Worm (Caenorhabditis elegans): ENCODE results near the gene C32D5.12.
A peak's percentile ranks its signal among the peaks of the same experiment; 100 is the strongest.

The C32D5.12 gene

ce11 chrII:6365237-6365815 lies 6.5 kb upstream of the C32D5.12 start, which contains the start of the genes ani-2 and clec-88:
Gene ani-2 (minus strand): TSS chrII:6365367.
Gene clec-88 (plus strand): TSS chrII:6365722.
- TF ChIP-seq mdl-1 (tag; optimal IDR thresholded peaks at IDR 0.05) (no peak), nhr-43 (tag; optimal IDR thresholded peaks at IDR 0.05; ENCODE audit: poor library complexity, severe bottlenecking) (no peak), fos-1 (tag; optimal IDR thresholded peaks at IDR 0.05) (no peak), jun-1 (tag; optimal IDR thresholded peaks at IDR 0.05) (no peak), elt-1 (tag; optimal IDR thresholded peaks at IDR 0.05) (no peak), ztf-11 (tag; optimal IDR thresholded peaks at IDR 0.05) (no peak), nhr-23 (tag; optimal IDR thresholded peaks at IDR 0.05) (no peak), ceh-82 (tag; optimal IDR thresholded peaks at IDR 0.05) (no peak), mml-1 (tag; optimal IDR thresholded peaks at IDR 0.05) (no peak), elt-2 (tag; optimal IDR thresholded peaks at IDR 0.05) (no peak), daf-12 (tag; optimal IDR thresholded peaks at IDR 0.05) (no peak), ceh-16 (tag; optimal IDR thresholded peaks at IDR 0.05) (no peak), eor-1 (tag; optimal IDR thresholded peaks at IDR 0.05) (no peak)

- no peak for TF ChIP-seq nhr-12 (tag; optimal IDR thresholded peaks at IDR 0.05)
- peak; percentile 76 for TF ChIP-seq lin-15B (tag; optimal IDR thresholded peaks at IDR 0.05)
- TF ChIP-seq nhr-23 (tag; optimal IDR thresholded peaks at IDR 0.05) = peak; percentile 71
- no peak for TF ChIP-seq elt-3 (tag; optimal IDR thresholded peaks at IDR 0.05)
- peak; percentile 78 for TF ChIP-seq snpc-4 (tag; optimal IDR thresholded peaks at IDR 0.05)
- TF ChIP-seq jun-1 (tag; optimal IDR thresholded peaks at IDR 0.05) = no peak
- peak; percentile 43 for TF ChIP-seq lsy-12 (tag; optimal IDR thresholded peaks at IDR 0.05)
- peak; percentile 13 for TF ChIP-seq ama-1 (optimal IDR thresholded peaks at IDR 0.05)
- no peak for TF ChIP-seq sea-2 (GFP tag; optimal IDR thresholded peaks at IDR 0.05)
- no peak for TF ChIP-seq elt-1 (tag; optimal IDR thresholded peaks at IDR 0.05)
- no peak for TF ChIP-seq pqm-1 (tag; optimal IDR thresholded peaks at IDR 0.05)
- peak; percentile 40 for TF ChIP-seq elt-2 (tag; optimal IDR thresholded peaks at IDR 0.05)
- peak; percentile 21 for TF ChIP-seq ceh-28 (tag; optimal IDR thresholded peaks at IDR 0.05)
- TF ChIP-seq nhr-11 (tag; optimal IDR thresholded peaks at IDR 0.05) = no peak
- TF ChIP-seq hmg-11 (tag; optimal IDR thresholded peaks at IDR 0.05) = peak; percentile 56
- peak; percentile 85 for TF ChIP-seq pha-4 (tag; optimal IDR thresholded peaks at IDR 0.05)
- TF ChIP-seq nfya-1 (tag; optimal IDR thresholded peaks at IDR 0.05; ENCODE audit: insufficient read depth) = peak; percentile 73
- TF ChIP-seq lin-39 (tag; optimal IDR thresholded peaks at IDR 0.05) = peak; percentile 45
- TF ChIP-seq nhr-25 (tag; optimal IDR thresholded peaks at IDR 0.05) = peak; percentile 67
- TF ChIP-seq ceh-16 (tag; optimal IDR thresholded peaks at IDR 0.05) = no peak
These were observed 2.0 kb upstream of the C32D5.12 start, which contains the start of gene K10B2.4 for ce11 chrII:6360822-6361221. Gene K10B2.4 (minus strand): TSS chrII:6360959.

ce11 chrII:6358232-6358631 lies 573 bp downstream of the C32D5.12 start:
- TF ChIP-seq mml-1 (tag; optimal IDR thresholded peaks at IDR 0.05) (no peak), jun-1 (tag; optimal IDR thresholded peaks at IDR 0.05) (no peak), nhr-28 (tag; optimal IDR thresholded peaks at IDR 0.05) (no peak), nhr-25 (tag; optimal IDR thresholded peaks at IDR 0.05) (no peak), fkh-2 (tag; optimal IDR thresholded peaks at IDR 0.05) (no peak), zag-1 (tag; optimal IDR thresholded peaks at IDR 0.05) (no peak)

ce11 chrII:6355396-6356346 lies 3.1 kb downstream of the C32D5.12 start, which contains the start of gene C32D5.11:
Gene C32D5.11 (minus strand): TSS chrII:6355446.
- TF ChIP-seq ztf-4 (tag; optimal IDR thresholded peaks at IDR 0.05) = no peak
- no peak for TF ChIP-seq aly-2 (tag; optimal IDR thresholded peaks at IDR 0.05)
- no peak for TF ChIP-seq jun-1 (tag; optimal IDR thresholded peaks at IDR 0.05)
- TF ChIP-seq pha-4 (tag; optimal IDR thresholded peaks at IDR 0.05) = peak; percentile 72
- TF ChIP-seq elt-1 (tag; optimal IDR thresholded peaks at IDR 0.05) = peak; percentile 49
- peak; percentile 78 for TF ChIP-seq nfya-1 (tag; optimal IDR thresholded peaks at IDR 0.05; ENCODE audit: insufficient read depth)
- no peak for TF ChIP-seq mdl-1 (tag; optimal IDR thresholded peaks at IDR 0.05)
- peak; percentile 35 for TF ChIP-seq elt-2 (tag; optimal IDR thresholded peaks at IDR 0.05)
- TF ChIP-seq fkh-10 (GFP tag; optimal IDR thresholded peaks at IDR 0.05) = no peak
- TF ChIP-seq pqm-1 (tag; optimal IDR thresholded peaks at IDR 0.05) = peak; percentile 65
- TF ChIP-seq hmg-11 (tag; optimal IDR thresholded peaks at IDR 0.05) = peak; percentile 43
- peak; percentile 36 for TF ChIP-seq nhr-43 (tag; optimal IDR thresholded peaks at IDR 0.05; ENCODE audit: poor library complexity, severe bottlenecking)
- TF ChIP-seq ceh-28 (tag; optimal IDR thresholded peaks at IDR 0.05) = peak; percentile 11
- TF ChIP-seq nhr-28 (tag; optimal IDR thresholded peaks at IDR 0.05) = no peak
- TF ChIP-seq nhr-77 (tag; optimal IDR thresholded peaks at IDR 0.05) = no peak
- peak; percentile 74 for TF ChIP-seq lsy-12 (tag; optimal IDR thresholded peaks at IDR 0.05)
- TF ChIP-seq nhr-76 (tag; optimal IDR thresholded peaks at IDR 0.05) = no peak
- no peak for TF ChIP-seq ceh-16 (tag; optimal IDR thresholded peaks at IDR 0.05)
- no peak for TF ChIP-seq eor-1 (tag; optimal IDR thresholded peaks at IDR 0.05)
- TF ChIP-seq mml-1 (tag; optimal IDR thresholded peaks at IDR 0.05) = no peak
- TF ChIP-seq egl-27 (tag; optimal IDR thresholded peaks at IDR 0.05) = no peak
- TF ChIP-seq nhr-237 (tag; optimal IDR thresholded peaks at IDR 0.05) = no peak
- TF ChIP-seq unc-39 (tag; optimal IDR thresholded peaks at IDR 0.05) = no peak
- TF ChIP-seq daf-12 (tag; optimal IDR thresholded peaks at IDR 0.05) = no peak
- no peak for TF ChIP-seq fos-1 (tag; optimal IDR thresholded peaks at IDR 0.05)
- TF ChIP-seq ZK546.5 (tag; optimal IDR thresholded peaks at IDR 0.05) = no peak
- peak; percentile 88 for TF ChIP-seq snpc-4 (tag; optimal IDR thresholded peaks at IDR 0.05)
- no peak for TF ChIP-seq fkh-2 (tag; optimal IDR thresholded peaks at IDR 0.05)
- no peak for TF ChIP-seq zag-1 (tag; optimal IDR thresholded peaks at IDR 0.05)
- peak; percentile 24 for TF ChIP-seq nhr-11 (tag; optimal IDR thresholded peaks at IDR 0.05)
- TF ChIP-seq skn-1 (tag; optimal IDR thresholded peaks at IDR 0.05) = peak; percentile 35

Measured in whole organism, L3 larva.